Fruit fly (Drosophila melanogaster): Measurements from ENCODE around the gene CG2924.

The CG2924 gene

dm6 chrX:2300293-2301068 lies 29.9 kb upstream of the CG2924 start (continued):
- TF ChIP-seq D19A (tag; optimal IDR thresholded peaks at IDR 0.05) (peak; percentile 88), Fer2 (tag; optimal IDR thresholded peaks at IDR 0.05) (peak; percentile 75), CG14050 (GFP tag; IDR thresholded peaks at IDR 0.05) (peak; percentile 98), CG4328 (GFP tag; optimal IDR thresholded peaks at IDR 0.05) (peak; percentile 61), Xbp1 (GFP tag; optimal IDR thresholded peaks at IDR 0.05) (peak; percentile 94), Gug (GFP tag; IDR thresholded peaks at IDR 0.05) (peak; percentile 98), Atf3 (GFP tag; optimal IDR thresholded peaks at IDR 0.05) (peak; percentile 92), CG11696 (GFP tag; IDR thresholded peaks at IDR 0.05) (peak; percentile 99), Sox100B (GFP tag; optimal IDR thresholded peaks at IDR 0.05) (peak; percentile 95), CG2712 (tag; optimal IDR thresholded peaks at IDR 0.05) (peak; percentile 95), CG17802 (tag; optimal IDR thresholded peaks at IDR 0.05) (peak; percentile 88), Mrtf (GFP tag; IDR thresholded peaks at IDR 0.05) (peak; percentile 96), tll (GFP tag; optimal IDR thresholded peaks at IDR 0.05) (peak in 1 of 2 experiments; percentile 38), gt (GFP tag; IDR thresholded peaks at IDR 0.05) (peak; percentile 92), Hr51 (GFP tag; optimal IDR thresholded peaks at IDR 0.05) (peak; percentile 89 to 96), NfI (GFP tag; optimal IDR thresholded peaks at IDR 0.05) (peak; percentile 96), CG9876 (GFP tag; optimal IDR thresholded peaks at IDR 0.05) (peak; percentile 61), pnt (GFP tag; optimal IDR thresholded peaks at IDR 0.05) (peak; percentile 88), sna (GFP tag; IDR thresholded peaks at IDR 0.05; ENCODE audit: partially characterized antibody) (no peak), CG17186 (GFP tag; optimal IDR thresholded peaks at IDR 0.05) (peak; percentile 86), CG13424 (tag; optimal IDR thresholded peaks at IDR 0.05) (peak; percentile 93), CG14667 (GFP tag; IDR thresholded peaks at IDR 0.05) (peak; percentile 96), PHDP (tag; optimal IDR thresholded peaks at IDR 0.05) (peak; percentile 95), CG34422 (GFP tag; IDR thresholded peaks at IDR 0.05) (peak; percentile 98), CG13775 (GFP tag; optimal IDR thresholded peaks at IDR 0.05) (peak; percentile 92), CG10209 (GFP tag; optimal IDR thresholded peaks at IDR 0.05) (peak; percentile 95), CG43689 (GFP tag; IDR thresholded peaks at IDR 0.05) (peak; percentile 93), CG6813 (GFP tag; optimal IDR thresholded peaks at IDR 0.05) (peak; percentile 92), ewg (GFP tag; optimal IDR thresholded peaks at IDR 0.05) (peak; percentile 95), sisA (GFP tag; IDR thresholded peaks at IDR 0.05) (peak; percentile 96), CG10959 (GFP tag; IDR thresholded peaks at IDR 0.05) (peak; percentile 90), wek (GFP tag; optimal IDR thresholded peaks at IDR 0.05) (peak; percentile 90), CG15073 (GFP tag; optimal IDR thresholded peaks at IDR 0.05) (peak; percentile 69), CG18476 (GFP tag; optimal IDR thresholded peaks at IDR 0.05) (peak; percentile 92), TFAM (GFP tag; optimal IDR thresholded peaks at IDR 0.05) (peak; percentile 74), CG8281 (tag; optimal IDR thresholded peaks at IDR 0.05) (peak; percentile 86), MTF-1 (GFP tag; optimal IDR thresholded peaks at IDR 0.05; ENCODE audit: borderline replicate concordance) (peak; percentile 88), twi (tag; optimal IDR thresholded peaks at IDR 0.05) (peak; percentile 91), tx (GFP tag; optimal IDR thresholded peaks at IDR 0.05) (peak; percentile 88), Antp (GFP tag; optimal IDR thresholded peaks at IDR 0.05) (peak; percentile 94), CG6791 (GFP tag; IDR thresholded peaks at IDR 0.05; ENCODE audit: partially characterized antibody) (no peak), CG8290 (GFP tag; optimal IDR thresholded peaks at IDR 0.05) (peak; percentile 35), CG8290 (tag; optimal IDR thresholded peaks at IDR 0.05) (peak; percentile 10 to 100), Xrp1 (GFP tag; IDR thresholded peaks at IDR 0.05) (peak; percentile 96), CG18619 (GFP tag; optimal IDR thresholded peaks at IDR 0.05) (peak; percentile 93), Lpt (GFP tag; optimal IDR thresholded peaks at IDR 0.05) (no peak), Nf-YC (tag; optimal IDR thresholded peaks at IDR 0.05) (peak; percentile 63), tap (tag; optimal IDR thresholded peaks at IDR 0.05) (peak; percentile 95), pb (GFP tag; optimal IDR thresholded peaks at IDR 0.05) (peak; percentile 94)

Data from whole organism, embryonic.